Worm (Caenorhabditis elegans) whole organism, midembryonic: ENCODE results near the gene nas-20.

ENCODE experiments used
- cog-1 ChIP-seq: sonication (generic microtip); optimal IDR thresholded peaks from 2 replicates; lab custom pipeline; 2016; ENCODE audit warnings: missing genetic modification characterization, missing compliant biosample characterization
- flt-1 ChIP-seq: fragments of 200-800 bp; sonication (Bioruptor generic); IDR thresholded peaks from 2 replicates; pipeline ENCODE4 v1.3.6; 2022; ENCODE audit warnings: missing genetic modification characterization, missing compliant biosample characterization
- klf-2 ChIP-seq: fragments of 200-800 bp; sonication (Bioruptor generic); conservative IDR thresholded peaks from 2 replicates; pipeline ENCODE4 v1.3.6; 2022; ENCODE audit warnings: missing genetic modification reagents, missing genetic modification characterization, missing compliant biosample characterization
- med-1 ChIP-seq: sonication (generic microtip); optimal IDR thresholded peaks from 2 replicates; lab custom pipeline; 2017; ENCODE audit warnings: missing genetic modification characterization, mild to moderate bottlenecking, missing compliant biosample characterization, antibody characterized with exemption, missing genetic modification reagents; ENCODE audit not compliant: insufficient read depth
- ref-1 ChIP-seq: fragments of 200-800 bp; sonication (Bioruptor generic); conservative IDR thresholded peaks from 2 replicates; pipeline ENCODE4 v1.3.6; 2022; ENCODE audit warnings: missing genetic modification reagents, missing genetic modification characterization, missing compliant biosample characterization
- tab-1 ChIP-seq: fragments of 200-800 bp; sonication (Bioruptor generic); IDR thresholded peaks from 2 replicates; pipeline ENCODE4 v1.3.6; 2022; ENCODE audit warnings: missing genetic modification characterization, missing compliant biosample characterization
- ztf-23 ChIP-seq: fragments of 200-800 bp; sonication (Bioruptor generic); IDR thresholded peaks from 2 replicates; pipeline ENCODE4 v1.3.6; 2022; ENCODE audit warnings: missing genetic modification reagents, missing genetic modification characterization, missing compliant biosample characterization
- ztf-29 ChIP-seq: fragments of 200-800 bp; sonication (Bioruptor generic); IDR thresholded peaks from 2 replicates; pipeline ENCODE4 v1.3.6; 2022; ENCODE audit warnings: missing genetic modification reagents, missing genetic modification characterization, missing compliant biosample characterization

DNA sequence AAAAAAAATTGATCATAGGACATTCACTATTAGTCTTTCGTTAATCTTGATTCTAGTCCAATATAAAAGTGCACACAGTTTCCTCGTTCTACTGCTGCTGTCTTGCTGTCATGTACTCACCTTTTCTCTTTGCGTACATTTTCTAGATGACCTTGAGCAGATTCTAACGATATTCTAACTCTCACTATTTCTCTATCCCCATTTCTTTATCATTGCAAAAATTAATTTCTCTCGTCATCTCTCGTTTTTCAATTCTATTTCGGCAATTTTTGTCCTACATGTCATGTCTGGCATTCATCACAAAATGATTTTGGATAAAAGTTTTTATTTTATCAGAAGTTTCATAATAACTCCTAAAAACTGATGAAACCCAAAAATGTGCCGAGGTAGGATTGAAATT is 36.7 kb upstream of the nas-20 start, which contains the start of gene ttll-5:
- TF ChIP-seq cog-1 (tag; lab: Kevin White, UChicago) (no peak), tab-1 (GFP tag; lab: Robert Waterston, UW) (no peak), klf-2 (GFP tag; lab: Robert Waterston, UW) (no peak), ref-1 (GFP tag; lab: Robert Waterston, UW) (no peak), med-1 (GFP tag; lab: Kevin White, UChicago) (no peak), ztf-29 (GFP tag; lab: Robert Waterston, UW) (no peak), flt-1 (GFP tag; lab: Robert Waterston, UW) (no peak), ztf-23 (GFP tag; lab: Robert Waterston, UW) (no peak)
